Worm (Caenorhabditis elegans): ENCODE results near the gene T01C8.3.

ce11 chrX:16770398-16770797 is 12.6 kb downstream of the T01C8.3 start, which contains the start of gene mct-6:
- TF ChIP-seq aly-1 (tag; optimal IDR thresholded peaks at IDR 0.05) (no peak), ama-1 (optimal IDR thresholded peaks at IDR 0.05) (no peak), B0310.2 (tag; optimal IDR thresholded peaks at IDR 0.05) (no peak), tbx-11 (GFP tag; IDR thresholded peaks at IDR 0.05) (no peak), pes-1 (GFP tag; IDR thresholded peaks at IDR 0.05) (no peak), flt-1 (GFP tag; IDR thresholded peaks at IDR 0.05) (no peak), hmg-4 (GFP tag; optimal IDR thresholded peaks at IDR 0.05) (no peak), ets-7 (tag; optimal IDR thresholded peaks at IDR 0.05) (no peak), F13C5.2 (tag; optimal IDR thresholded peaks at IDR 0.05) (no peak), hmbx-1 (tag; optimal IDR thresholded peaks at IDR 0.05) (no peak)
